Fruit fly (Drosophila melanogaster) whole organism, adult: Measurements from ENCODE around the gene scpr-C.

Experiments used
- CG11617 ChIP-seq: fragments of 200-800 bp; sonication (Bioruptor generic); optimal IDR thresholded peaks from 2 replicates; lab custom pipeline; 2017; ENCODE audit warnings: mild to moderate bottlenecking, missing biosample characterization, missing genetic modification reagents, missing genetic modification characterization
- CG12768 ChIP-seq: fragments of 200-800 bp; sonication (Bioruptor generic); optimal IDR thresholded peaks from 2 replicates; lab custom pipeline; 2017; ENCODE audit warnings: missing biosample characterization, missing genetic modification characterization, mild to moderate bottlenecking, moderate library complexity, missing genetic modification reagents
- CG14711 ChIP-seq: fragments of 200-800 bp; sonication (Bioruptor generic); optimal IDR thresholded peaks from 2 replicates; lab custom pipeline; 2018; ENCODE audit warnings: missing biosample characterization, mild to moderate bottlenecking, missing genetic modification characterization, moderate library complexity
- CG1620 ChIP-seq: fragments of 200-800 bp; sonication (Bioruptor generic); optimal IDR thresholded peaks from 2 replicates; lab custom pipeline; 2016; ENCODE audit warnings: missing biosample characterization, missing genetic modification characterization
- CG33017 ChIP-seq: fragments of 200-800 bp; sonication (Bioruptor generic); optimal IDR thresholded peaks from 2 replicates; lab custom pipeline; 2018; ENCODE audit warnings: missing biosample characterization, mild to moderate bottlenecking, missing genetic modification characterization, moderate library complexity
- Clk ChIP-seq: fragments of 200-800 bp; sonication (Bioruptor generic); optimal IDR thresholded peaks from 2 replicates; lab custom pipeline; 2017; ENCODE audit warnings: missing biosample characterization, missing genetic modification characterization
- Crg-1 ChIP-seq: fragments of 200-800 bp; sonication (Bioruptor generic); optimal IDR thresholded peaks from 2 replicates; lab custom pipeline; 2016; ENCODE audit warnings: missing biosample characterization, missing genetic modification characterization
- Hr96 ChIP-seq: fragments of 200-800 bp; sonication (Bioruptor generic); optimal IDR thresholded peaks from 2 replicates; lab custom pipeline; 2016; ENCODE audit warnings: missing biosample characterization, missing genetic modification characterization
- bab1 ChIP-seq: fragments of 200-800 bp; sonication (Bioruptor generic); optimal IDR thresholded peaks from 3 replicates; lab custom pipeline; 2019; ENCODE audit warnings: missing biosample characterization, mild to moderate bottlenecking, missing genetic modification characterization, moderate library complexity
- cnc ChIP-seq, 2 experiments: fragments of >200 bp; optimal IDR thresholded peaks; 2 replicates each; lab custom pipeline; 2017
- kay ChIP-seq: fragments of 200-800 bp; sonication (Bioruptor generic); peaks from one replicate; lab custom pipeline; 2016; ENCODE audit warnings: missing biosample characterization, missing genetic modification characterization, borderline replicate concordance
- ovo ChIP-seq: fragments of 200-800 bp; sonication (Bioruptor generic); optimal IDR thresholded peaks from 2 replicates; lab custom pipeline; 2016; ENCODE audit warnings: missing biosample characterization, missing genetic modification characterization
- pad ChIP-seq: fragments of 200-800 bp; sonication (Bioruptor generic); optimal IDR thresholded peaks from 3 replicates; lab custom pipeline; 2017; ENCODE audit warnings: missing biosample characterization, missing genetic modification characterization, mild to moderate bottlenecking, moderate library complexity, missing genetic modification reagents
- toe ChIP-seq: fragments of 200-800 bp; sonication (Bioruptor generic); optimal IDR thresholded peaks from 2 replicates; lab custom pipeline; 2016; ENCODE audit warnings: missing biosample characterization, missing genetic modification characterization

dm6 chr3R:11263579-11263978 lies 38.3 kb downstream of the scpr-C start:
- TF ChIP-seq CG33017 (tag; lab: Kevin White, UChicago) (no peak), ovo (GFP tag; lab: Kevin White, UChicago) (no peak), CG14711 (tag; lab: Kevin White, UChicago) (no peak), CG1620 (no peak), CG11617 (GFP tag; lab: Kevin White, UChicago) (no peak), Clk (GFP tag; lab: Kevin White, UChicago) (no peak), toe (no peak), kay (no peak), cnc (optimal IDR thresholded peaks at IDR 0.05; lab: Kevin White, UChicago) (no peak), bab1 (no peak), pad (GFP tag; lab: Kevin White, UChicago) (no peak), Hr96 (no peak), Crg-1 (GFP tag; lab: Kevin White, UChicago) (no peak), CG12768 (GFP tag; lab: Kevin White, UChicago) (no peak)
